Fruit fly (Drosophila melanogaster): ENCODE measurements around the gene CG9689.

DNA sequence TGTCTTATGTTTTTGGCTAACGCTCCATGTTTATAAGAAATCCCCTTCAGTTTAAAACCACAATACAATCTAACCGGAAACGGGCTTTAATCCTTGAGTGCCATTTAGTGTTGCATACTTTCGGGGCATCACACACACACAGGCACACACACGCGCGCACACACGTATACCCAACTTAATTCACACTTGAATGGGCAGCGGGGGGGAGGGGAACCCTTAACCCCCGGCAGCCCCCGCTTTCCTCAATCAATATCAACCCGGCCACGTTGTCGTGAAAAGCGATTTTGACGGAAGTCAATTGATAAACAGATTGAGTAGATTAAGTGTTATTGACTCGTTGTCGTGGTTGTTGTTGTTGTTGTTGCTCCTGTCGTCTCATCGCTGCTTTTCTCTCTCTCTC is 34.2 kb upstream of the CG9689 start:
- TF ChIP-seq Chrac-16 (GFP tag; optimal IDR thresholded peaks at IDR 0.05) (no peak), CG18476 (GFP tag; optimal IDR thresholded peaks at IDR 0.05) (no peak), CG30020 (tag; optimal IDR thresholded peaks at IDR 0.05) (no peak), hth (optimal IDR thresholded peaks at IDR 0.05) (no peak), pita (GFP tag; optimal IDR thresholded peaks at IDR 0.05) (no peak), Rfx (GFP tag; IDR thresholded peaks at IDR 0.05) (no peak), Hr51 (GFP tag; optimal IDR thresholded peaks at IDR 0.05) (no peak)
